Worm (Caenorhabditis elegans): ENCODE data around the gene rsp-6.

DNA sequence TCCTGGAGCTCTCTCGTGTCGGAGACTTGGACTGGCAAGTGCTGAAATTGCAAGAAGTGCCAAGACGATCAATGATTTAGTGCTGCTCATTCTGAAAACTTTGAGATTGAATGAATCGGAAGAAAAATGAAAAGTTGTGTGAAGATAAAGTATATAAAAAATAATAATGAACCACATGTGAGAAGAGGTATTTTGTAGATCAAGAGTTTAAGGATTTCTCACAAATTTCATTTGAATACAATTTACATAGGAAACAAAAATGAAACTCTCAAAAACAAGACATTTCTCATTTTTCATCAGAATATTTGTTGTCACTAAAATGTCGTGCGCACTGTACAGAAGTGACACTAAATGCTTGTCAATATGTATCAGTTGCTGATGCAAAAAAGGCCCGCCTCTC is 31.5 kb upstream of the rsp-6 start, which contains the start of gene T14A8.2:
- TF ChIP-seq pha-4 (tag; optimal IDR thresholded peaks at IDR 0.05) (no peak), lin-13 (tag; optimal IDR thresholded peaks at IDR 0.05) (no peak), unc-39 (tag; optimal IDR thresholded peaks at IDR 0.05) (no peak), nhr-28 (tag; optimal IDR thresholded peaks at IDR 0.05) (no peak), drap-1 (GFP tag; optimal IDR thresholded peaks at IDR 0.05) (no peak), elt-3 (tag; optimal IDR thresholded peaks at IDR 0.05) (no peak), ceh-43 (GFP tag; optimal IDR thresholded peaks at IDR 0.05) (no peak)
